Worm (Caenorhabditis elegans) whole organism, L3 larva: ENCODE measurements around the gene acr-18.
A peak's percentile ranks its signal among the peaks of the same experiment; 100 is the strongest.

Experiments
- R02D3.7 ChIP-seq: fragments of 150-350 bp; optimal IDR thresholded peaks from 2 replicates; lab custom pipeline; 2014; ENCODE audit warnings: missing biosample characterization, missing genetic modification characterization
- ZK546.5 ChIP-seq: sonication (generic microtip); optimal IDR thresholded peaks from 2 replicates; lab custom pipeline; 2017; ENCODE audit warnings: missing biosample characterization, missing genetic modification characterization
- aly-2 ChIP-seq: fragments of 150-350 bp; optimal IDR thresholded peaks from 2 replicates; lab custom pipeline; 2014; ENCODE audit warnings: missing biosample characterization, missing genetic modification characterization
- ama-1 ChIP-seq: fragments of 150-350 bp; optimal IDR thresholded peaks from 2 replicates; lab custom pipeline; 2018
- ceh-16 ChIP-seq: sonication (generic microtip); optimal IDR thresholded peaks from 2 replicates; lab custom pipeline; 2017; ENCODE audit warnings: missing biosample characterization, missing genetic modification characterization
- ceh-28 ChIP-seq: fragments of 150-350 bp; optimal IDR thresholded peaks from 2 replicates; lab custom pipeline; 2014; ENCODE audit warnings: missing biosample characterization, missing genetic modification reagents, missing genetic modification characterization
- ceh-82 ChIP-seq: fragments of 150-350 bp; optimal IDR thresholded peaks from 2 replicates; lab custom pipeline; 2014; ENCODE audit warnings: missing biosample characterization, missing genetic modification characterization
- ceh-9 ChIP-seq: sonication (generic microtip); optimal IDR thresholded peaks from 2 replicates; lab custom pipeline; 2018; ENCODE audit warnings: missing biosample characterization, missing genetic modification characterization
- daf-12 ChIP-seq: fragments of 150-350 bp; optimal IDR thresholded peaks from 2 replicates; lab custom pipeline; 2014; ENCODE audit warnings: missing biosample characterization, missing genetic modification reagents, missing genetic modification characterization
- egl-27 ChIP-seq: sonication (generic microtip); optimal IDR thresholded peaks from 4 replicates; lab custom pipeline; 2017; ENCODE audit warnings: missing biosample characterization, missing genetic modification reagents, missing genetic modification characterization
- egl-5 ChIP-seq: fragments of 150-350 bp; optimal IDR thresholded peaks from 2 replicates; lab custom pipeline; 2017; ENCODE audit warnings: missing biosample characterization, missing genetic modification reagents, missing genetic modification characterization, inconsistent platforms
- elt-1 ChIP-seq: fragments of 150-350 bp; optimal IDR thresholded peaks from 2 replicates; lab custom pipeline; 2014; ENCODE audit warnings: missing biosample characterization, missing genetic modification characterization
- elt-2 ChIP-seq: sonication (generic microtip); optimal IDR thresholded peaks from 2 replicates; lab custom pipeline; 2016; ENCODE audit warnings: missing genetic modification reagents, mild to moderate bottlenecking, missing genetic modification characterization, missing compliant biosample characterization
- elt-3 ChIP-seq, 3 experiments: fragments of 150-350 bp in 1 of 3; sonication (generic microtip) in 2 of 3; optimal IDR thresholded peaks; 2 replicates in 2 of 3; 4 replicates in 1 of 3; lab custom pipeline; 2014 to 2017; ENCODE audit warnings: missing biosample characterization in 3 of 3, missing genetic modification characterization in 3 of 3
- eor-1 ChIP-seq, 2 experiments: fragments of 150-350 bp; optimal IDR thresholded peaks; 2 replicates each; lab custom pipeline; 2014 to 2018; ENCODE audit warnings: missing biosample characterization in 2 of 2, missing genetic modification characterization in 2 of 2
- fkh-10 ChIP-seq: sonication (generic microtip); optimal IDR thresholded peaks from 2 replicates; lab custom pipeline; 2017; ENCODE audit warnings: missing biosample characterization, missing genetic modification reagents, missing genetic modification characterization
- fkh-2 ChIP-seq: fragments of 150-350 bp; optimal IDR thresholded peaks from 2 replicates; lab custom pipeline; 2014; ENCODE audit warnings: missing biosample characterization, missing genetic modification reagents, missing genetic modification characterization
- fos-1 ChIP-seq: fragments of 150-350 bp; optimal IDR thresholded peaks from 2 replicates; lab custom pipeline; 2014; ENCODE audit warnings: missing biosample characterization, missing genetic modification characterization
- hmg-11 ChIP-seq: sonication (generic microtip); optimal IDR thresholded peaks from 2 replicates; lab custom pipeline; 2016; ENCODE audit warnings: missing genetic modification characterization, missing compliant biosample characterization
- jun-1 ChIP-seq: fragments of 150-350 bp; optimal IDR thresholded peaks from 2 replicates; lab custom pipeline; 2014; ENCODE audit warnings: missing biosample characterization, missing genetic modification reagents, missing genetic modification characterization
- lin-15B ChIP-seq: fragments of 150-350 bp; optimal IDR thresholded peaks from 2 replicates; lab custom pipeline; 2014; ENCODE audit warnings: missing biosample characterization, missing genetic modification characterization
- lin-39 ChIP-seq: fragments of 150-350 bp; optimal IDR thresholded peaks from 2 replicates; lab custom pipeline; 2018; ENCODE audit warnings: missing biosample characterization, missing genetic modification reagents, missing genetic modification characterization
- lsy-12 ChIP-seq: sonication (generic microtip); optimal IDR thresholded peaks from 2 replicates; lab custom pipeline; 2016; ENCODE audit warnings: mild to moderate bottlenecking, missing genetic modification characterization, missing compliant biosample characterization
- mdl-1 ChIP-seq: fragments of 150-350 bp; optimal IDR thresholded peaks from 2 replicates; lab custom pipeline; 2014; ENCODE audit warnings: missing biosample characterization, missing genetic modification characterization
- mml-1 ChIP-seq: fragments of 150-350 bp; sonication (generic microtip); optimal IDR thresholded peaks from 3 replicates; lab custom pipeline; 2014; ENCODE audit warnings: missing biosample characterization, missing genetic modification characterization
- nfya-1 ChIP-seq: sonication (generic microtip); optimal IDR thresholded peaks from 2 replicates; lab custom pipeline; 2017; ENCODE audit warnings: missing genetic modification characterization, mild to moderate bottlenecking, missing compliant biosample characterization, antibody characterized with exemption, moderate library complexity; ENCODE audit not compliant: insufficient read depth
- nhr-11 ChIP-seq: fragments of 150-350 bp; optimal IDR thresholded peaks from 2 replicates; lab custom pipeline; 2014; ENCODE audit warnings: missing biosample characterization, missing genetic modification characterization
- nhr-12 ChIP-seq: fragments of 150-350 bp; optimal IDR thresholded peaks from 2 replicates; lab custom pipeline; 2014; ENCODE audit warnings: missing biosample characterization, missing genetic modification characterization
- nhr-23 ChIP-seq: fragments of 150-350 bp; optimal IDR thresholded peaks from 2 replicates; lab custom pipeline; 2014; ENCODE audit warnings: missing biosample characterization, missing genetic modification reagents, missing genetic modification characterization
- nhr-237 ChIP-seq: fragments of 150-350 bp; optimal IDR thresholded peaks from 2 replicates; lab custom pipeline; 2014; ENCODE audit warnings: missing biosample characterization, missing genetic modification characterization
- nhr-25 ChIP-seq: sonication (generic microtip); optimal IDR thresholded peaks from 2 replicates; lab custom pipeline; 2017; ENCODE audit warnings: missing biosample characterization, missing genetic modification characterization
- nhr-28 ChIP-seq: fragments of 150-350 bp; optimal IDR thresholded peaks from 2 replicates; lab custom pipeline; 2014; ENCODE audit warnings: missing biosample characterization, missing genetic modification characterization
- nhr-43 ChIP-seq: sonication (generic microtip); optimal IDR thresholded peaks from 2 replicates; lab custom pipeline; 2016; ENCODE audit warnings: mild to moderate bottlenecking, missing genetic modification characterization, missing compliant biosample characterization; ENCODE audit not compliant: poor library complexity, severe bottlenecking
- nhr-67 ChIP-seq: fragments of 150-350 bp; optimal IDR thresholded peaks from 2 replicates; lab custom pipeline; 2014; ENCODE audit warnings: missing biosample characterization, missing genetic modification characterization
- nhr-76 ChIP-seq: fragments of 150-350 bp; sonication (generic microtip); optimal IDR thresholded peaks from 5 replicates; lab custom pipeline; 2014; ENCODE audit warnings: missing biosample characterization, missing genetic modification characterization
- nhr-77 ChIP-seq: fragments of 150-350 bp; optimal IDR thresholded peaks from 2 replicates; lab custom pipeline; 2014; ENCODE audit warnings: missing biosample characterization, missing genetic modification characterization
- pha-4 ChIP-seq: fragments of 150-350 bp; optimal IDR thresholded peaks from 2 replicates; lab custom pipeline; 2014; ENCODE audit warnings: missing biosample characterization, missing genetic modification reagents, missing genetic modification characterization
- pqm-1 ChIP-seq: fragments of 150-350 bp; optimal IDR thresholded peaks from 2 replicates; lab custom pipeline; 2017; ENCODE audit warnings: missing biosample characterization, missing genetic modification characterization, inconsistent platforms
- sea-2 ChIP-seq: fragments of 150-350 bp; sonication (generic microtip); optimal IDR thresholded peaks from 4 replicates; lab custom pipeline; 2014; ENCODE audit warnings: missing biosample characterization, missing genetic modification reagents, missing genetic modification characterization
- skn-1 ChIP-seq: fragments of 150-350 bp; optimal IDR thresholded peaks from 2 replicates; lab custom pipeline; 2014; ENCODE audit warnings: missing biosample characterization, missing genetic modification characterization
- snpc-4 ChIP-seq: fragments of 150-350 bp; optimal IDR thresholded peaks from 2 replicates; lab custom pipeline; 2014; ENCODE audit warnings: missing biosample characterization, missing genetic modification characterization
- tbx-2 ChIP-seq: sonication (generic microtip); optimal IDR thresholded peaks from 2 replicates; lab custom pipeline; 2016; ENCODE audit warnings: mild to moderate bottlenecking, missing genetic modification characterization, missing compliant biosample characterization
- unc-39 ChIP-seq: sonication (generic microtip); optimal IDR thresholded peaks from 4 replicates; lab custom pipeline; 2017; ENCODE audit warnings: missing biosample characterization, missing genetic modification characterization
- zag-1 ChIP-seq: fragments of 150-350 bp; optimal IDR thresholded peaks from 2 replicates; lab custom pipeline; 2014; ENCODE audit warnings: missing biosample characterization, missing genetic modification characterization
- ztf-11 ChIP-seq: fragments of 150-350 bp; optimal IDR thresholded peaks from 2 replicates; lab custom pipeline; 2014; ENCODE audit warnings: missing biosample characterization, missing genetic modification characterization
- ztf-4 ChIP-seq: fragments of 150-350 bp; optimal IDR thresholded peaks from 2 replicates; lab custom pipeline; 2014; ENCODE audit warnings: missing biosample characterization, missing genetic modification characterization

The acr-18 gene

DNA sequence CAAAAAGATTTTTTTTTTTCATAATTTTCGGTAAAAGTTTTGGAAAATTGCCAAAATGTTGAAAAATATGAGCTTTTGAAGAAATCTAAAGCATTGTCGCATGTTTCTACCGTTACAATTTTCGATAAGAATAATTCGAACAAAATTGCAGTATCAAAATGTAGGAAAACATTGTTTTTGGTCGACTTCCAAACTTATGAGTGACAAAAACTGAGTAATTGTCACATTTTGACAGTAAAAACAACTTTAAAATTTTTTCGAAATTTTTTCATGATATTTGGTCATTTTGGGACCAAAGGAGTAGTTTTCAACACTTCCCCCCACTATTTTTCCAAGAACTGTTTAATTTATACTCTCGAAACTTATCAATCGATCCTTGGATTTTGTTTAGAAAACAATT is 35.6 kb upstream of the acr-18 start, which contains the start of gene fbxa-139:
TSS of gene fbxa-139 (minus strand) at position 101 of the 400 bp plus-strand sequence.
- TF ChIP-seq nhr-28 (tag; lab: Kevin White, UChicago): no peak
- no peak for TF ChIP-seq fkh-10 (GFP tag; lab: Kevin White, UChicago)
- TF ChIP-seq nhr-237 (tag; lab: Kevin White, UChicago): no peak
- TF ChIP-seq daf-12 (tag; lab: Kevin White, UChicago): no peak
- TF ChIP-seq eor-1 (tag; optimal IDR thresholded peaks at IDR 0.05; lab: Kevin White, UChicago): no peak

DNA sequence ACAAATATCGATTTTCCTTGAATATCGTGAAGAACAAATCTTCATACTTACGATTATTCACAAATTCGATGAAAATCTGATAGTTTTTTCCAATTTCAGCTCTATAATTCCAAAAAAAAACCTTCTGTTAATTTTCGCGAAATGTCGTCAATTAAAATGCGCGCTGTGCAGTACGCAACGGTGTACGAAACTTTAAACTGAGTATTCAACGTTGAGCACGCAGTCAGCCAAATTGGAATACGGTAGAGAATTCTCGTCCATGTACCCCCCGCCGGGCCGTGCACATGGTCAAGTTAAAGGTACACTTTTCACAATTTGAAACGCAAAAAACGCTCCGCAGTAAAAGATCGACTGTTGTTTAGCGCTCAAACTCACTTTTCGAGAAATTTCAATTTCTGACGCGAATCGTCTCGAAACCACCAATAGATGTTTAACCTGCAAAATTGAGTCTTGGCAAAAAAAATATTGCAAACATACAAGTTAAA is 31.3 kb upstream of the acr-18 start, which contains the start of gene F28F8.7:
TSS of gene F28F8.7 (minus strand) at position 435 of the 485 bp plus-strand sequence.
- TF ChIP-seq nhr-11 (tag; lab: Kevin White, UChicago): peak; percentile 2
- TF ChIP-seq elt-2 (tag; lab: Kevin White, UChicago): peak; percentile 86
- TF ChIP-seq lsy-12 (tag; lab: Kevin White, UChicago): peak; percentile 51
- peak; percentile 60 for TF ChIP-seq R02D3.7 (tag; lab: Kevin White, UChicago)
- peak; percentile 51 for TF ChIP-seq lin-15B (tag; lab: Kevin White, UChicago)
- peak; percentile 19 for TF ChIP-seq nhr-43 (tag; lab: Kevin White, UChicago)
- peak; percentile 25 for TF ChIP-seq pqm-1 (tag; lab: Kevin White, UChicago)

DNA sequence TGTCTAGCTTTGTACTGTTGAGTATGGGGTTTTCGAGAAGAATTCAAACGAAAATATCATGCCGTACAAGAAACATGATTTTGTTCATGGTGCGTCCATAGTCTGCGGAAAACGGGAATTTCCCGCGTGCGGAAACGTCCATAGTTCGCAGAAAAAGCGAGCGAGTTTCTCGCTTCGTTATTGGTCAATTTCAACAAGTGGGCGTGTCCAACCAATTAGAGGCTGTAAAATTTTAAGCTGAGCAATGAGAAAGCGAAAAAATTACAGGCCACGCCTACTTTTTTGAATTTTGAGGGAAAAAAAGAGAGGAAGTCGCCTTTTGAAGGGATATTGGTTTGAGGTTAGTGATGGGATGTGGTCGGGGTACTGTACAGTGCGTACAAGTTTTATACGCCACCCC is 22.5 kb upstream of the acr-18 start:
- TF ChIP-seq nfya-1: peak; percentile 54
- TF ChIP-seq, all 47 proteins: peak for 1; not testable (repeated sequence) for 46

- no peak for TF ChIP-seq pqm-1 (tag; lab: Kevin White, UChicago)
- no peak for TF ChIP-seq ztf-4 (tag; lab: Kevin White, UChicago)
- TF ChIP-seq nhr-11 (tag; lab: Kevin White, UChicago): no peak
- TF ChIP-seq ceh-82 (tag; lab: Kevin White, UChicago): no peak
- TF ChIP-seq elt-3 (tag; optimal IDR thresholded peaks at IDR 0.05; lab: Kevin White, UChicago): no peak
- no peak for TF ChIP-seq daf-12 (tag; lab: Kevin White, UChicago)
- TF ChIP-seq R02D3.7 (tag; lab: Kevin White, UChicago): peak; percentile 91
- TF ChIP-seq ZK546.5 (tag; lab: Kevin White, UChicago): no peak
- TF ChIP-seq lin-39: peak; percentile 31
- TF ChIP-seq nhr-237 (tag; lab: Kevin White, UChicago): no peak
- TF ChIP-seq pha-4 (tag; lab: Kevin White, UChicago): peak; percentile 68
- TF ChIP-seq nhr-25 (tag; lab: Kevin White, UChicago): no peak
- TF ChIP-seq nhr-23 (tag; lab: Kevin White, UChicago): peak; percentile 52
- no peak for TF ChIP-seq nhr-77 (tag; lab: Kevin White, UChicago)
- TF ChIP-seq hmg-11 (tag; lab: Kevin White, UChicago): peak; percentile 24
- TF ChIP-seq fos-1 (tag; lab: Kevin White, UChicago): no peak
- TF ChIP-seq egl-5 (tag; lab: Kevin White, UChicago): no peak
- TF ChIP-seq snpc-4: no peak
- TF ChIP-seq fkh-2 (tag; lab: Kevin White, UChicago): no peak
- TF ChIP-seq nhr-28 (tag; lab: Kevin White, UChicago): no peak
- no peak for TF ChIP-seq tbx-2 (tag; lab: Kevin White, UChicago)
- TF ChIP-seq lsy-12 (tag; lab: Kevin White, UChicago): no peak
- TF ChIP-seq ztf-11 (tag; lab: Kevin White, UChicago): no peak
- TF ChIP-seq unc-39 (tag; lab: Kevin White, UChicago): no peak
- no peak for TF ChIP-seq aly-2
- no peak for TF ChIP-seq nhr-67 (tag; lab: Kevin White, UChicago)
- TF ChIP-seq nhr-43 (tag; lab: Kevin White, UChicago): peak; percentile 19
- no peak for TF ChIP-seq ceh-16 (tag; lab: Kevin White, UChicago)
- no peak for TF ChIP-seq ceh-28
- no peak for TF ChIP-seq fkh-10 (GFP tag; lab: Kevin White, UChicago)
- TF ChIP-seq ama-1 (lab: Kevin White, UChicago): peak; percentile 18
- no peak for TF ChIP-seq jun-1 (tag; lab: Kevin White, UChicago)
- TF ChIP-seq mdl-1 (tag; lab: Kevin White, UChicago): no peak
- TF ChIP-seq ceh-9 (tag; lab: Kevin White, UChicago): no peak
- TF ChIP-seq mml-1 (tag; lab: Kevin White, UChicago): no peak
- peak; percentile 67 for TF ChIP-seq lin-15B (tag; lab: Kevin White, UChicago)
- no peak for TF ChIP-seq skn-1
- TF ChIP-seq nhr-12 (tag; lab: Kevin White, UChicago): no peak
- no peak for TF ChIP-seq egl-27 (tag; lab: Kevin White, UChicago)
- TF ChIP-seq elt-1 (tag; lab: Kevin White, UChicago): no peak
- peak; percentile 56 for TF ChIP-seq nfya-1
- no peak for TF ChIP-seq sea-2 (GFP tag; lab: Kevin White, UChicago)
- TF ChIP-seq elt-2 (tag; lab: Kevin White, UChicago): no peak
- TF ChIP-seq zag-1 (tag; lab: Kevin White, UChicago): no peak
- TF ChIP-seq nhr-76 (tag; lab: Kevin White, UChicago): no peak
- TF ChIP-seq eor-1 (tag; optimal IDR thresholded peaks at IDR 0.05; lab: Kevin White, UChicago): no peak
Measured at ce11 chrV:15578386-15578785, 19.4 kb upstream of the acr-18 start, which contains the start of gene F28F8.9. Gene F28F8.9, minus strand, starts transcription at chrV:15578673.
